Worm (Caenorhabditis elegans): ENCODE results near the gene R11G1.7.

ce11 chrX:3610442-3610841 is 45.6 kb upstream of the R11G1.7 start:
- no peak for TF ChIP-seq blmp-1 (tag; optimal IDR thresholded peaks at IDR 0.05)
- TF ChIP-seq ztf-11 (tag; optimal IDR thresholded peaks at IDR 0.05) = no peak
- no peak for TF ChIP-seq mep-1 (tag; optimal IDR thresholded peaks at IDR 0.05)
- no peak for TF ChIP-seq nhr-12 (tag; optimal IDR thresholded peaks at IDR 0.05)
- TF ChIP-seq pha-4 (tag; optimal IDR thresholded peaks at IDR 0.05) = no peak
- no peak for TF ChIP-seq tbx-8 (GFP tag; optimal IDR thresholded peaks at IDR 0.05)
- TF ChIP-seq nhr-28 (tag; optimal IDR thresholded peaks at IDR 0.05) = no peak
- no peak for TF ChIP-seq nhr-237 (tag; optimal IDR thresholded peaks at IDR 0.05)
- no peak for TF ChIP-seq lin-13 (tag; optimal IDR thresholded peaks at IDR 0.05)
- no peak for TF ChIP-seq ham-2 (GFP tag; optimal IDR thresholded peaks at IDR 0.05)
- no peak for TF ChIP-seq ces-1 (GFP tag; optimal IDR thresholded peaks at IDR 0.05)
- TF ChIP-seq unc-39 (tag; optimal IDR thresholded peaks at IDR 0.05) = no peak

Data from whole organism, mixed stage, embryonic.